Worm (Caenorhabditis elegans) whole organism, young adult: ENCODE results near the gene flwr-1.

ENCODE experiments used
- B0035.1 ChIP-seq: sonication (generic microtip); optimal IDR thresholded peaks from 2 replicates; lab custom pipeline; 2016; ENCODE audit warnings: missing genetic modification characterization, mild to moderate bottlenecking, missing compliant biosample characterization, missing genotype, missing genetic modification reagents
- B0261.1 ChIP-seq: sonication (generic microtip); optimal IDR thresholded peaks from 2 replicates; lab custom pipeline; 2016; ENCODE audit warnings: mild to moderate bottlenecking, missing genetic modification characterization, moderate library complexity, missing compliant biosample characterization
- C06A6.2 ChIP-seq: fragments of 200-800 bp; sonication (Bioruptor generic); conservative IDR thresholded peaks from 2 replicates; pipeline ENCODE4 v1.3.6; 2022; ENCODE audit warnings: missing genetic modification characterization, missing compliant biosample characterization
- C17E4.6 ChIP-seq: fragments of 200-800 bp; sonication (Bioruptor generic); IDR thresholded peaks from 2 replicates; pipeline ENCODE4 v1.3.6; 2022; ENCODE audit warnings: missing genetic modification reagents, missing genetic modification characterization, missing compliant biosample characterization
- F23B12.7 ChIP-seq: sonication (generic microtip); optimal IDR thresholded peaks from 2 replicates; lab custom pipeline; 2017; ENCODE audit warnings: missing genetic modification characterization, mild to moderate bottlenecking, missing compliant biosample characterization, antibody characterized with exemption, moderate library complexity; ENCODE audit not compliant: insufficient read depth
- F39B2.1 ChIP-seq: fragments of 200-800 bp; sonication (Bioruptor generic); IDR thresholded peaks from 2 replicates; pipeline ENCODE4 v1.3.6; 2022; ENCODE audit warnings: missing genetic modification reagents, missing genetic modification characterization, missing compliant biosample characterization
- F55B11.4 ChIP-seq: sonication (generic microtip); optimal IDR thresholded peaks from 2 replicates; lab custom pipeline; 2016; ENCODE audit warnings: missing compliant biosample characterization, missing genetic modification characterization, borderline replicate concordance; ENCODE audit not compliant: insufficient read depth
- F57C9.4 ChIP-seq: sonication (generic microtip); optimal IDR thresholded peaks from 2 replicates; lab custom pipeline; 2017; ENCODE audit warnings: mild to moderate bottlenecking, missing genetic modification characterization, missing compliant biosample characterization
- K12H6.12 ChIP-seq: fragments of 200-800 bp; sonication (Bioruptor generic); optimal IDR thresholded peaks from 2 replicates; lab custom pipeline; 2018; ENCODE audit warnings: mild to moderate bottlenecking, missing genetic modification characterization, missing compliant biosample characterization
- T07F8.4 ChIP-seq: sonication (generic microtip); optimal IDR thresholded peaks from 2 replicates; lab custom pipeline; 2016; ENCODE audit warnings: mild to moderate bottlenecking, missing genetic modification characterization, moderate library complexity, missing compliant biosample characterization
- Y95B8A.8 ChIP-seq: fragments of 200-800 bp; sonication (Bioruptor generic); IDR thresholded peaks from 2 replicates; pipeline ENCODE4 v1.3.6; 2022; ENCODE audit warnings: missing genetic modification reagents, missing genetic modification characterization, missing compliant biosample characterization
- ZK185.1 ChIP-seq: sonication (generic microtip); optimal IDR thresholded peaks from 2 replicates; lab custom pipeline; 2016; ENCODE audit warnings: mild to moderate bottlenecking, missing genetic modification characterization, missing compliant biosample characterization; ENCODE audit not compliant: poor library complexity, severe bottlenecking
- athp-1 ChIP-seq: sonication (generic microtip); optimal IDR thresholded peaks from 2 replicates; lab custom pipeline; 2017; ENCODE audit warnings: mild to moderate bottlenecking, missing genetic modification characterization, missing compliant biosample characterization
- attf-3 ChIP-seq: fragments of 200-800 bp; sonication (Bioruptor generic); conservative IDR thresholded peaks from 2 replicates; pipeline ENCODE4 v1.3.6; 2022; ENCODE audit warnings: missing genetic modification reagents, missing genetic modification characterization, missing compliant biosample characterization
- attf-5 ChIP-seq: fragments of 200-800 bp; sonication (Bioruptor generic); optimal IDR thresholded peaks from 2 replicates; lab custom pipeline; 2018; ENCODE audit warnings: mild to moderate bottlenecking, missing genetic modification characterization, missing compliant biosample characterization
- attf-6 ChIP-seq: fragments of 200-800 bp; sonication (Bioruptor generic); IDR thresholded peaks from 2 replicates; pipeline ENCODE4 v1.3.6; 2022; ENCODE audit warnings: missing genetic modification reagents, missing genetic modification characterization, missing compliant biosample characterization
- bed-1 ChIP-seq: fragments of 200-800 bp; sonication (Bioruptor generic); IDR thresholded peaks from 2 replicates; pipeline ENCODE4 v1.3.6; 2022; ENCODE audit warnings: missing genetic modification reagents, missing genetic modification characterization, missing compliant biosample characterization
- cebp-1 ChIP-seq, 2 experiments: fragments of 200-800 bp in 1 of 2; sonication (Bioruptor generic) in 1 of 2; sonication (generic microtip) in 1 of 2; IDR thresholded peaks in 1 of 2; optimal IDR thresholded peaks in 1 of 2; 2 replicates each; pipeline versions ENCODE4 v1.3.6 to Lab custom; 2017 to 2022; ENCODE audit warnings: missing compliant biosample characterization in 2 of 2, missing genetic modification characterization in 2 of 2, mild to moderate bottlenecking in 1 of 2, missing genetic modification reagents in 1 of 2, moderate library complexity in 1 of 2
- die-1 ChIP-seq: sonication (generic microtip); optimal IDR thresholded peaks from 2 replicates; lab custom pipeline; 2016; ENCODE audit warnings: missing genotype, mild to moderate bottlenecking, missing genetic modification characterization, missing compliant biosample characterization
- efl-1 ChIP-seq: fragments of 150-350 bp; optimal IDR thresholded peaks from 2 replicates; lab custom pipeline; 2014; ENCODE audit warnings: missing biosample characterization, missing genetic modification reagents, missing genetic modification characterization
- egrh-3 ChIP-seq: fragments of 200-800 bp; sonication (Bioruptor generic); IDR thresholded peaks from 2 replicates; pipeline ENCODE4 v1.3.6; 2022; ENCODE audit warnings: missing genetic modification reagents, missing genetic modification characterization, missing compliant biosample characterization
- him-1 ChIP-seq: sonication (generic microtip); optimal IDR thresholded peaks from 2 replicates; lab custom pipeline; 2016; ENCODE audit warnings: missing genotype, missing genetic modification reagents, missing genetic modification characterization, missing compliant biosample characterization
- hlh-26 ChIP-seq: fragments of 200-800 bp; sonication (Bioruptor generic); conservative IDR thresholded peaks from 2 replicates; pipeline ENCODE4 v1.3.6; 2022; ENCODE audit warnings: missing genetic modification reagents, missing genetic modification characterization, missing compliant biosample characterization
- hmg-20 ChIP-seq: fragments of 200-800 bp; sonication (Bioruptor generic); IDR thresholded peaks from 2 replicates; pipeline ENCODE4 v1.3.6; 2022; ENCODE audit warnings: missing genetic modification reagents, missing genetic modification characterization, missing compliant biosample characterization
- hsf-1 ChIP-seq: fragments of 200-800 bp; sonication (Bioruptor generic); IDR thresholded peaks from 2 replicates; pipeline ENCODE4 v1.3.6; 2022; ENCODE audit warnings: missing genetic modification reagents, missing genetic modification characterization, missing compliant biosample characterization
- lin-26 ChIP-seq: fragments of 200-800 bp; sonication (Bioruptor generic); IDR thresholded peaks from 2 replicates; pipeline ENCODE4 v1.3.6; 2022; ENCODE audit warnings: missing genetic modification reagents, missing genetic modification characterization, missing compliant biosample characterization
- lin-35 ChIP-seq, 3 experiments: fragments of 150-350 bp in 2 of 3; sonication (generic microtip) in 1 of 3; optimal IDR thresholded peaks; 2 replicates each; lab custom pipeline; 2014 to 2018; ENCODE audit warnings: missing biosample characterization in 3 of 3, missing genetic modification characterization in 3 of 3, missing genetic modification reagents in 3 of 3
- lin-40 ChIP-seq: sonication (generic microtip); optimal IDR thresholded peaks from 2 replicates; lab custom pipeline; 2016; ENCODE audit warnings: missing genetic modification characterization, mild to moderate bottlenecking, missing compliant biosample characterization, missing genotype, missing genetic modification reagents
- lsl-1 ChIP-seq: fragments of 200-800 bp; sonication (Bioruptor generic); optimal IDR thresholded peaks from 2 replicates; lab custom pipeline; 2018; ENCODE audit warnings: mild to moderate bottlenecking, missing genetic modification characterization, moderate library complexity, missing compliant biosample characterization
- mcd-1 ChIP-seq: fragments of 200-800 bp; sonication (Bioruptor generic); IDR thresholded peaks from 2 replicates; pipeline ENCODE4 v1.3.6; 2022; ENCODE audit warnings: missing genetic modification reagents, missing genetic modification characterization, missing compliant biosample characterization
- mes-4 ChIP-seq: sonication (generic microtip); optimal IDR thresholded peaks from 2 replicates; lab custom pipeline; 2016; ENCODE audit warnings: missing genotype, missing genetic modification characterization, missing compliant biosample characterization
- nfyb-1 ChIP-seq: fragments of 200-800 bp; sonication (Bioruptor generic); IDR thresholded peaks from 2 replicates; pipeline ENCODE4 v1.3.6; 2022; ENCODE audit warnings: missing genetic modification reagents, missing genetic modification characterization, missing compliant biosample characterization
- nhr-27 ChIP-seq: fragments of 200-800 bp; sonication (Bioruptor generic); optimal IDR thresholded peaks from 2 replicates; lab custom pipeline; 2018; ENCODE audit warnings: mild to moderate bottlenecking, missing genetic modification characterization, moderate library complexity, missing compliant biosample characterization
- pbrm-1 ChIP-seq: fragments of 200-800 bp; sonication (Bioruptor generic); IDR thresholded peaks from 2 replicates; pipeline ENCODE4 v1.3.6; 2022; ENCODE audit warnings: missing genetic modification reagents, missing genetic modification characterization, missing compliant biosample characterization
- rpc-1 ChIP-seq, 2 experiments: fragments of 150-350 bp in 1 of 2; sonication (generic microtip) in 1 of 2; optimal IDR thresholded peaks; 2 replicates each; lab custom pipeline; 2014 to 2018; ENCODE audit warnings: missing biosample characterization in 1 of 2, missing genetic modification characterization in 1 of 2, missing genetic modification reagents in 1 of 2, missing genotype in 1 of 2
- snpc-1.3 ChIP-seq: sonication (generic microtip); optimal IDR thresholded peaks from 2 replicates; lab custom pipeline; 2017; ENCODE audit warnings: missing genetic modification characterization, mild to moderate bottlenecking, missing compliant biosample characterization, antibody characterized with exemption, moderate library complexity, missing genotype, missing genetic modification reagents; ENCODE audit not compliant: insufficient read depth
- snpc-4 ChIP-seq, 5 experiments: fragments of 150-350 bp in 1 of 5; sonication (generic microtip) in 4 of 5; optimal IDR thresholded peaks; 2 replicates each; lab custom pipeline; 2014 to 2018; ENCODE audit warnings: missing genetic modification characterization in 5 of 5, missing biosample characterization in 3 of 5, antibody characterized with exemption in 2 of 5, mild to moderate bottlenecking in 2 of 5, missing compliant biosample characterization in 2 of 5, missing genotype in 2 of 5, moderate library complexity in 2 of 5, missing genetic modification reagents in 1 of 5
- somi-1 ChIP-seq: fragments of 200-800 bp; sonication (Bioruptor generic); optimal IDR thresholded peaks from 2 replicates; lab custom pipeline; 2018; ENCODE audit warnings: mild to moderate bottlenecking, missing genetic modification characterization, missing compliant biosample characterization
- unc-130 ChIP-seq: sonication (generic microtip); optimal IDR thresholded peaks from 2 replicates; lab custom pipeline; 2016; ENCODE audit warnings: missing genetic modification reagents, missing genetic modification characterization, missing compliant biosample characterization
- xnd-1 ChIP-seq: sonication (generic microtip); optimal IDR thresholded peaks from 2 replicates; lab custom pipeline; 2016; ENCODE audit warnings: missing genotype, missing genetic modification reagents, missing genetic modification characterization, missing compliant biosample characterization
- zfh-2 ChIP-seq: fragments of 200-800 bp; sonication (Bioruptor generic); conservative IDR thresholded peaks from 2 replicates; pipeline ENCODE4 v1.3.6; 2022; ENCODE audit warnings: missing genetic modification reagents, missing genetic modification characterization, missing compliant biosample characterization
- ztf-22 ChIP-seq: fragments of 200-800 bp; sonication (Bioruptor generic); optimal IDR thresholded peaks from 2 replicates; lab custom pipeline; 2018; ENCODE audit warnings: mild to moderate bottlenecking, missing genetic modification characterization, moderate library complexity, missing compliant biosample characterization
- ztf-28 ChIP-seq: fragments of 200-800 bp; sonication (Bioruptor generic); IDR thresholded peaks from 2 replicates; pipeline ENCODE4 v1.3.6; 2022; ENCODE audit warnings: missing genetic modification reagents, missing genetic modification characterization, missing compliant biosample characterization
- ztf-6 ChIP-seq: fragments of 200-800 bp; sonication (Bioruptor generic); IDR thresholded peaks from 2 replicates; pipeline ENCODE4 v1.3.6; 2022; ENCODE audit warnings: missing genetic modification reagents, missing genetic modification characterization, missing compliant biosample characterization

The flwr-1 gene

DNA sequence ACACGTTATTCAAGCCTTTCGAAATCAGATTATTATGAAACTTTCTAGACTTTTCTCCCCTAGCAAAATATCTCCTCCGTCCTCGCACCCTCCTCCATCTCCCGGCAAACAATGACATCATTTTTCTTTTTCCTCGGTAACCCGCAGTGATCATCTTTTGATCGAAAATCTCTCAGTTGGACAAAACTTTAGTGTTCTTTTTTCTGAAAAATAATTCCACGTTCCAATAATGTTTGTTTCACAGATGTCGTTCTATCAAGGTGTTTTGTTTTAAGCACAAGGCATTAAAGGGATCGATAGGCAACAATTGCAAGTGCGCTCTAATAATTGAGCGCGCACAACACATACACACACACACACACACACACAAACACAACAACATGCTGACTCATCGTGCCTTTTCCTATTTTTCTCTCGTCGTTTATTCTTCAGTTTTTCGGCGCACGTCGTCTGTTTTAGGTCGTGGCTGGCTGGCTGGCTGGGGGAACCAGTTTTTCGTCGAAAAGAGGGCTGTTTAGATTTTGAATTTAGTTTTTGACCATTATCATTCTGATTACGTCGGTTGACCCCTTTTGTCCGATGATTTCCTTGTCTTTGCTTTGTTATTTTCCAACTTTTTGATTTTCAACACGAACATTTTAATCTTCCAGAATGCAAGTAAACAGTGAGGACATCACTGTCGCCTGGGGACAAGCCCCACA lies 5.5 kb upstream of the flwr-1 start, which contains the start of gene F20D1.3:
F20D1.3 (plus strand) TSS at position 651 of the 701 bp plus-strand sequence.
- no peak for TF ChIP-seq bed-1
- TF ChIP-seq ztf-28 (GFP tag; lab: Robert Waterston, UW): no peak
- no peak for TF ChIP-seq nhr-27 (tag; lab: Kevin White, UChicago)
- TF ChIP-seq ztf-6 (GFP tag; lab: Robert Waterston, UW): no peak
- no peak for TF ChIP-seq hlh-26
- peak; percentile 37 for TF ChIP-seq die-1 (tag; lab: Kevin White, UChicago)
- no peak for TF ChIP-seq snpc-4 (GFP tag; optimal IDR thresholded peaks at IDR 0.05; lab: Kevin White, UChicago)
- peak in 1 of 4 experiments; percentile 25 for TF ChIP-seq snpc-4 (tag; optimal IDR thresholded peaks at IDR 0.05; lab: Kevin White, UChicago)
- TF ChIP-seq lsl-1 (GFP tag; lab: Kevin White, UChicago): no peak
- TF ChIP-seq K12H6.12 (tag; lab: Kevin White, UChicago): peak; percentile 73
- no peak for TF ChIP-seq ztf-22
- TF ChIP-seq hmg-20 (GFP tag; lab: Robert Waterston, UW): no peak
- no peak for TF ChIP-seq ZK185.1 (tag; lab: Kevin White, UChicago)
- TF ChIP-seq mcd-1: peak; percentile 43; the same call in 1 of the 2 replicates
- TF ChIP-seq C17E4.6 (GFP tag; lab: Robert Waterston, UW): no peak
- TF ChIP-seq attf-3: 0 out of 2 replicates have a peak, but pooled peaks have one; percentile 19
- TF ChIP-seq pbrm-1: 0 out of 2 replicates have a peak, but pooled peaks have one; percentile 15
- TF ChIP-seq mes-4: no peak
- TF ChIP-seq egrh-3 (GFP tag; lab: Robert Waterston, UW): 0 out of 2 replicates have a peak, but pooled peaks have one; percentile 9
- no peak for TF ChIP-seq T07F8.4 (tag; lab: Kevin White, UChicago)
- TF ChIP-seq rpc-1 (optimal IDR thresholded peaks at IDR 0.05; lab: Kevin White, UChicago): no peak
- TF ChIP-seq rpc-1 (tag; optimal IDR thresholded peaks at IDR 0.05; lab: Kevin White, UChicago): no peak
- no peak for TF ChIP-seq F39B2.1 (GFP tag; lab: Robert Waterston, UW)
- TF ChIP-seq cebp-1 (GFP tag; IDR thresholded peaks at IDR 0.05; lab: Robert Waterston, UW): no peak; the same call in 1 of the 2 replicates
- TF ChIP-seq cebp-1 (tag; optimal IDR thresholded peaks at IDR 0.05; lab: Kevin White, UChicago): peak; percentile 86
- TF ChIP-seq xnd-1: no peak
- no peak for TF ChIP-seq him-1
- no peak for TF ChIP-seq unc-130 (GFP tag; lab: Kevin White, UChicago)
- TF ChIP-seq somi-1 (GFP tag; lab: Kevin White, UChicago): peak; percentile 66
- no peak for TF ChIP-seq F57C9.4 (tag; lab: Kevin White, UChicago)
- no peak for TF ChIP-seq C06A6.2
- no peak for TF ChIP-seq B0035.1 (tag; lab: Kevin White, UChicago)
- 0 out of 2 replicates have a peak, but pooled peaks have one; percentile 40 for TF ChIP-seq hsf-1
- TF ChIP-seq Y95B8A.8: no peak
- no peak for TF ChIP-seq attf-6 (GFP tag; lab: Robert Waterston, UW)
- no peak for TF ChIP-seq F55B11.4 (tag; lab: Kevin White, UChicago)
- TF ChIP-seq lin-40 (tag; lab: Kevin White, UChicago): peak; percentile 52
- TF ChIP-seq efl-1: no peak
- no peak for TF ChIP-seq zfh-2 (GFP tag; lab: Robert Waterston, UW)
- no peak for TF ChIP-seq lin-26 (GFP tag; lab: Robert Waterston, UW)
- TF ChIP-seq lin-35 (GFP tag; optimal IDR thresholded peaks at IDR 0.05; lab: Kevin White, UChicago): no peak
- TF ChIP-seq snpc-1.3 (tag; lab: Kevin White, UChicago): no peak
- TF ChIP-seq attf-5: peak; percentile 68
- TF ChIP-seq athp-1 (tag; lab: Kevin White, UChicago): no peak
- TF ChIP-seq B0261.1 (tag; lab: Kevin White, UChicago): no peak
- TF ChIP-seq nfyb-1: 0 out of 2 replicates have a peak, but pooled peaks have one; percentile 24
- TF ChIP-seq F23B12.7 (tag; lab: Kevin White, UChicago): no peak
